Worm (Caenorhabditis elegans): ENCODE results near the gene srb-12.

- no peak for TF ChIP-seq ceh-82 (tag; optimal IDR thresholded peaks at IDR 0.05)
- no peak for TF ChIP-seq blmp-1 (tag; optimal IDR thresholded peaks at IDR 0.05; ENCODE audit: insufficient read depth)
These were observed 44.7 kb downstream of the srb-12 start, which contains the start of gene F09C12.2 for ce11 chrII:5109693-5110092.

Measured in whole organism, L2 larva.